Worm (Caenorhabditis elegans) whole organism, young adult: ENCODE measurements around the gene sad-1.

Experiments used
- B0019.2 ChIP-seq: fragments of 200-800 bp; sonication (Bioruptor generic); conservative IDR thresholded peaks from 2 replicates; pipeline ENCODE4 v1.3.6; 2022; ENCODE audit warnings: missing genetic modification reagents, missing genetic modification characterization, missing compliant biosample characterization
- B0336.3 ChIP-seq: fragments of 200-800 bp; sonication (Bioruptor generic); IDR thresholded peaks from 2 replicates; pipeline ENCODE4 v1.3.6; 2022; ENCODE audit warnings: missing genetic modification characterization, missing compliant biosample characterization
- F55B11.4 ChIP-seq: sonication (generic microtip); optimal IDR thresholded peaks from 2 replicates; lab custom pipeline; 2016; ENCODE audit warnings: missing compliant biosample characterization, missing genetic modification characterization, borderline replicate concordance; ENCODE audit not compliant: insufficient read depth
- ZK185.1 ChIP-seq: sonication (generic microtip); optimal IDR thresholded peaks from 2 replicates; lab custom pipeline; 2016; ENCODE audit warnings: mild to moderate bottlenecking, missing genetic modification characterization, missing compliant biosample characterization; ENCODE audit not compliant: poor library complexity, severe bottlenecking
- ama-1 ChIP-seq, 3 experiments: fragments of 150-350 bp in 1 of 3; sonication (generic microtip) in 2 of 3; optimal IDR thresholded peaks; 2 replicates each; lab custom pipeline; 2014 to 2018; ENCODE audit warnings: missing biosample characterization in 2 of 3, missing genetic modification characterization in 2 of 3, missing genetic modification reagents in 2 of 3
- ceh-27 ChIP-seq: fragments of 200-800 bp; sonication (Bioruptor generic); optimal IDR thresholded peaks from 2 replicates; lab custom pipeline; 2018; ENCODE audit warnings: mild to moderate bottlenecking, missing genetic modification characterization, moderate library complexity, missing compliant biosample characterization
- dox-1 ChIP-seq: fragments of 200-800 bp; sonication (Bioruptor generic); IDR thresholded peaks from 2 replicates; pipeline ENCODE4 v1.3.6; 2022; ENCODE audit warnings: missing genetic modification reagents, missing genetic modification characterization, missing compliant biosample characterization
- hmg-1.2 ChIP-seq: fragments of 200-800 bp; sonication (Bioruptor generic); IDR thresholded peaks from 2 replicates; pipeline ENCODE4 v1.3.6; 2022; ENCODE audit warnings: missing genetic modification reagents, missing genetic modification characterization, missing compliant biosample characterization
- lsl-1 ChIP-seq: fragments of 200-800 bp; sonication (Bioruptor generic); optimal IDR thresholded peaks from 2 replicates; lab custom pipeline; 2018; ENCODE audit warnings: mild to moderate bottlenecking, missing genetic modification characterization, moderate library complexity, missing compliant biosample characterization
- snpc-4 ChIP-seq, 5 experiments: fragments of 150-350 bp in 1 of 5; sonication (generic microtip) in 4 of 5; optimal IDR thresholded peaks; 2 replicates each; lab custom pipeline; 2014 to 2018; ENCODE audit warnings: missing genetic modification characterization in 5 of 5, missing biosample characterization in 3 of 5, antibody characterized with exemption in 2 of 5, mild to moderate bottlenecking in 2 of 5, missing compliant biosample characterization in 2 of 5, missing genotype in 2 of 5, moderate library complexity in 2 of 5, missing genetic modification reagents in 1 of 5
- unc-62 ChIP-seq: fragments of 150-350 bp; optimal IDR thresholded peaks from 2 replicates; lab custom pipeline; 2014; ENCODE audit warnings: missing biosample characterization, missing genetic modification reagents, missing genetic modification characterization
- ztf-6 ChIP-seq: fragments of 200-800 bp; sonication (Bioruptor generic); IDR thresholded peaks from 2 replicates; pipeline ENCODE4 v1.3.6; 2022; ENCODE audit warnings: missing genetic modification reagents, missing genetic modification characterization, missing compliant biosample characterization

DNA sequence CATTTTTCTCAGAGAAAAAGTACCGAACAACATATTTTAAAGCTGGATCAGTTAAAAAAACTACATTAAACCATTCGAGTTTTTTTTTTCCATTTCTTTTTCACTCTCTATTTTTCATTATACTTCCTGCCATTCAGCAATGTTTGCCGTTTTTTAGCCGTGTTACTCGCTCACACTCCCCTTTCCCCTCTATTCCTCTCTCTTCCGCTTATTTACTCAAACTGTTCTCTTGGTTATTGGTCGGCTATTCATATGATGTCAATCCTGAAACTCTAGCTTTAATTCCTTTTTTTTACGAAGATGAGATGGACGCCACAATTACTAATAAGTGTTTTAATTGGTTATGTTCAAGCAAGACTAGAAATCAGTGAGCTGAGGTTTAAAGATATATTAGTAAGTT lies 28.6 kb downstream of the sad-1 start, which contains the start of gene tre-4:
- TF ChIP-seq lsl-1 (GFP tag; lab: Kevin White, UChicago) (no peak), ztf-6 (GFP tag; lab: Robert Waterston, UW) (no peak), ZK185.1 (tag; lab: Kevin White, UChicago) (no peak), B0019.2 (GFP tag; lab: Robert Waterston, UW) (no peak), snpc-4 (GFP tag; optimal IDR thresholded peaks at IDR 0.05; lab: Kevin White, UChicago) (no peak), snpc-4 (tag; optimal IDR thresholded peaks at IDR 0.05; lab: Kevin White, UChicago) (no peak), B0336.3 (no peak), unc-62 (GFP tag; lab: Kevin White, UChicago) (no peak), hmg-1.2 (GFP tag; lab: Robert Waterston, UW) (no peak), F55B11.4 (tag; lab: Kevin White, UChicago) (no peak), ama-1 (optimal IDR thresholded peaks at IDR 0.05; lab: Kevin White, UChicago) (no peak), ama-1 (GFP tag; optimal IDR thresholded peaks at IDR 0.05; lab: Kevin White, UChicago) (no peak), ceh-27 (GFP tag; lab: Kevin White, UChicago) (no peak), dox-1 (GFP tag; lab: Robert Waterston, UW) (no peak)
